Worm (Caenorhabditis elegans) whole organism, late embryonic: ENCODE results near the gene cal-1.

Experiments
- K02D7.2 ChIP-seq: sonication (generic microtip); optimal IDR thresholded peaks from 2 replicates; lab custom pipeline; 2017; ENCODE audit warnings: mild to moderate bottlenecking, missing genetic modification characterization, missing compliant biosample characterization
- K09A11.1 ChIP-seq: sonication (generic microtip); optimal IDR thresholded peaks from 2 replicates; lab custom pipeline; 2017; ENCODE audit warnings: antibody characterized with exemption, mild to moderate bottlenecking, missing genetic modification characterization, missing compliant biosample characterization; ENCODE audit not compliant: insufficient read depth
- Y22D7AL.16 ChIP-seq: sonication (generic microtip); optimal IDR thresholded peaks from 2 replicates; lab custom pipeline; 2016; ENCODE audit warnings: missing genetic modification characterization, missing compliant biosample characterization
- ahr-1 ChIP-seq: sonication (generic microtip); optimal IDR thresholded peaks from 2 replicates; lab custom pipeline; 2016; ENCODE audit warnings: missing genetic modification characterization, missing compliant biosample characterization
- ama-1 ChIP-seq: fragments of 150-350 bp; optimal IDR thresholded peaks from 2 replicates; lab custom pipeline; 2014
- ceh-14 ChIP-seq: sonication (generic microtip); optimal IDR thresholded peaks from 2 replicates; lab custom pipeline; 2016; ENCODE audit warnings: missing genotype, missing genetic modification characterization, missing compliant biosample characterization
- ceh-2 ChIP-seq: sonication (generic microtip); optimal IDR thresholded peaks from 2 replicates; lab custom pipeline; 2016; ENCODE audit warnings: missing genotype, missing genetic modification characterization, missing compliant biosample characterization
- ceh-22 ChIP-seq: sonication (generic microtip); optimal IDR thresholded peaks from 2 replicates; lab custom pipeline; 2017; ENCODE audit warnings: missing biosample characterization, missing genetic modification characterization
- ceh-24 ChIP-seq: sonication (generic microtip); optimal IDR thresholded peaks from 2 replicates; lab custom pipeline; 2016; ENCODE audit warnings: mild to moderate bottlenecking, missing genetic modification characterization, missing compliant biosample characterization
- ceh-31 ChIP-seq: sonication (generic microtip); optimal IDR thresholded peaks from 2 replicates; lab custom pipeline; 2016; ENCODE audit warnings: missing genetic modification characterization, missing compliant biosample characterization
- ceh-34 ChIP-seq: sonication (generic microtip); optimal IDR thresholded peaks from 2 replicates; lab custom pipeline; 2016; ENCODE audit warnings: mild to moderate bottlenecking, missing genetic modification characterization, missing compliant biosample characterization
- ceh-45 ChIP-seq: fragments of 200-800 bp; sonication (Bioruptor generic); IDR thresholded peaks from 2 replicates; pipeline ENCODE4 v1.3.6; 2022; ENCODE audit warnings: missing genetic modification reagents, missing genetic modification characterization, missing compliant biosample characterization
- ceh-48 ChIP-seq: sonication (generic microtip); optimal IDR thresholded peaks from 2 replicates; lab custom pipeline; 2016; ENCODE audit warnings: missing genetic modification characterization, inconsistent platforms, missing compliant biosample characterization
- eyg-1 ChIP-seq: sonication (generic microtip); optimal IDR thresholded peaks from 2 replicates; lab custom pipeline; 2016; ENCODE audit warnings: missing genotype, missing genetic modification characterization, missing compliant biosample characterization
- fkh-10 ChIP-seq: fragments of 150-350 bp; optimal IDR thresholded peaks from 2 replicates; lab custom pipeline; 2014; ENCODE audit warnings: missing biosample characterization, missing genetic modification reagents, missing genetic modification characterization
- fkh-6 ChIP-seq: sonication (generic microtip); optimal IDR thresholded peaks from 2 replicates; lab custom pipeline; 2016; ENCODE audit warnings: missing genetic modification characterization, missing compliant biosample characterization
- hlh-15 ChIP-seq: sonication (generic microtip); optimal IDR thresholded peaks from 2 replicates; lab custom pipeline; 2016; ENCODE audit warnings: missing genetic modification characterization, missing compliant biosample characterization
- hlh-30 ChIP-seq: sonication (generic microtip); optimal IDR thresholded peaks from 2 replicates; lab custom pipeline; 2017; ENCODE audit warnings: antibody characterized with exemption, missing genetic modification characterization, missing compliant biosample characterization; ENCODE audit not compliant: insufficient read depth
- hlh-8 ChIP-seq: sonication (generic microtip); optimal IDR thresholded peaks from 2 replicates; lab custom pipeline; 2016; ENCODE audit warnings: missing genotype, missing genetic modification characterization, missing compliant biosample characterization
- lim-6 ChIP-seq: sonication (generic microtip); optimal IDR thresholded peaks from 2 replicates; lab custom pipeline; 2016; ENCODE audit warnings: missing genetic modification characterization, missing compliant biosample characterization
- nfya-1 ChIP-seq: sonication (generic microtip); optimal IDR thresholded peaks from 2 replicates; lab custom pipeline; 2017; ENCODE audit warnings: missing genetic modification characterization, mild to moderate bottlenecking, missing compliant biosample characterization, antibody characterized with exemption, moderate library complexity
- nhr-11 ChIP-seq: fragments of 150-350 bp; optimal IDR thresholded peaks from 2 replicates; lab custom pipeline; 2014; ENCODE audit warnings: missing biosample characterization, missing genetic modification characterization
- odd-2 ChIP-seq: sonication (generic microtip); optimal IDR thresholded peaks from 2 replicates; lab custom pipeline; 2017; ENCODE audit warnings: antibody characterized with exemption, mild to moderate bottlenecking, missing genetic modification characterization, missing compliant biosample characterization
- pat-9 ChIP-seq: fragments of 200-800 bp; sonication (Bioruptor generic); optimal IDR thresholded peaks from 2 replicates; lab custom pipeline; 2018; ENCODE audit warnings: mild to moderate bottlenecking, missing genetic modification characterization, moderate library complexity, missing compliant biosample characterization
- pha-4 ChIP-seq: fragments of 150-350 bp; optimal IDR thresholded peaks from 2 replicates; lab custom pipeline; 2018; ENCODE audit warnings: missing biosample characterization, missing genetic modification reagents, missing genetic modification characterization
- pros-1 ChIP-seq: fragments of 150-350 bp; optimal IDR thresholded peaks from 2 replicates; lab custom pipeline; 2014; ENCODE audit warnings: missing biosample characterization, missing genetic modification reagents, missing genetic modification characterization
- ref-2 ChIP-seq: sonication (generic microtip); optimal IDR thresholded peaks from 2 replicates; lab custom pipeline; 2016; ENCODE audit warnings: missing genetic modification characterization, missing compliant biosample characterization
- rnt-1 ChIP-seq: sonication (generic microtip); optimal IDR thresholded peaks from 2 replicates; lab custom pipeline; 2016; ENCODE audit warnings: missing genetic modification characterization, missing compliant biosample characterization
- sdc-2 ChIP-seq: sonication (generic microtip); optimal IDR thresholded peaks from 2 replicates; lab custom pipeline; 2016; ENCODE audit warnings: missing genotype, missing genetic modification characterization, missing compliant biosample characterization
- sox-4 ChIP-seq: sonication (generic microtip); optimal IDR thresholded peaks from 2 replicates; lab custom pipeline; 2017; ENCODE audit warnings: mild to moderate bottlenecking, missing genetic modification characterization, inconsistent platforms, missing compliant biosample characterization
- syd-9 ChIP-seq: sonication (generic microtip); optimal IDR thresholded peaks from 2 replicates; lab custom pipeline; 2016; ENCODE audit warnings: mild to moderate bottlenecking, missing genetic modification characterization, moderate library complexity, missing compliant biosample characterization
- ttx-3 ChIP-seq: sonication (generic microtip); optimal IDR thresholded peaks from 2 replicates; lab custom pipeline; 2016; ENCODE audit warnings: missing genetic modification reagents, missing genetic modification characterization, missing compliant biosample characterization
- unc-3 ChIP-seq, 2 experiments: fragments of 200-800 bp in 1 of 2; sonication (Bioruptor generic) in 1 of 2; sonication (generic microtip) in 1 of 2; conservative IDR thresholded peaks in 1 of 2; optimal IDR thresholded peaks in 1 of 2; 2 replicates each; pipeline versions ENCODE4 v1.3.6 to Lab custom; 2016 to 2022; ENCODE audit warnings: missing compliant biosample characterization in 2 of 2, missing genetic modification characterization in 2 of 2, missing genetic modification reagents in 1 of 2
- unc-42 ChIP-seq: sonication (generic microtip); optimal IDR thresholded peaks from 2 replicates; lab custom pipeline; 2016; ENCODE audit warnings: missing genotype, missing genetic modification characterization, missing compliant biosample characterization
- unc-55 ChIP-seq: sonication (generic microtip); optimal IDR thresholded peaks from 2 replicates; lab custom pipeline; 2017; ENCODE audit warnings: missing biosample characterization, missing genetic modification reagents, missing genetic modification characterization
- zip-5 ChIP-seq: sonication (generic microtip); optimal IDR thresholded peaks from 2 replicates; lab custom pipeline; 2016; ENCODE audit warnings: missing genetic modification characterization, missing compliant biosample characterization
- ztf-16 ChIP-seq: sonication (generic microtip); optimal IDR thresholded peaks from 2 replicates; lab custom pipeline; 2017; ENCODE audit warnings: missing genetic modification characterization, missing compliant biosample characterization

cal-1 gene

ce11 chrV:12503494-12503893 lies 13.6 kb downstream of the cal-1 start, which contains the start of gene T28H10.1:
Gene T28H10.1, plus strand, starts transcription at chrV:12503794.
- no peak for TF ChIP-seq sox-4 (tag; lab: Kevin White, UChicago)
- TF ChIP-seq ttx-3, result no peak
- TF ChIP-seq ceh-2 (tag; lab: Kevin White, UChicago), result no peak
- TF ChIP-seq ceh-31 (tag; lab: Kevin White, UChicago), result no peak
- TF ChIP-seq, all 69 proteins: peak for 0

- peak; percentile 25 for TF ChIP-seq hlh-30 (tag; lab: Kevin White, UChicago)
- peak; percentile 97 for TF ChIP-seq ceh-48 (tag; lab: Kevin White, UChicago)
- no peak for TF ChIP-seq fkh-10 (GFP tag; lab: Kevin White, UChicago)
These were observed 19.3 kb downstream of the cal-1 start, which contains the start of the genes W04D2.4 and rbm-25 for ce11 chrV:12497725-12498263. Gene W04D2.4, minus strand, starts transcription at chrV:12497755. Gene rbm-25, plus strand, starts transcription at chrV:12498213.

ce11 chrV:12494522-12494921 lies 22.5 kb downstream of the cal-1 start, which contains the start of gene mrps-11:
Gene mrps-11, minus strand, starts transcription at chrV:12494622.
- TF ChIP-seq unc-42 (tag; lab: Kevin White, UChicago) (no peak), ref-2 (tag; lab: Kevin White, UChicago) (no peak), rnt-1 (tag; lab: Kevin White, UChicago) (no peak), ceh-45 (GFP tag; lab: Robert Waterston, UW) (no peak), ama-1 (lab: Kevin White, UChicago) (no peak), ceh-22 (tag; lab: Kevin White, UChicago) (no peak), ceh-24 (tag; lab: Kevin White, UChicago) (no peak), sox-4 (tag; lab: Kevin White, UChicago) (no peak), unc-55 (no peak), odd-2 (tag; lab: Kevin White, UChicago) (no peak), sdc-2 (tag; lab: Kevin White, UChicago) (no peak), syd-9 (tag; lab: Kevin White, UChicago) (no peak), hlh-30 (tag; lab: Kevin White, UChicago) (no peak), eyg-1 (no peak), fkh-6 (tag; lab: Kevin White, UChicago) (no peak), nhr-11 (tag; lab: Kevin White, UChicago) (no peak), pha-4 (tag; lab: Kevin White, UChicago) (no peak), hlh-15 (no peak)

ce11 chrV:12491070-12491643 lies 25.9 kb downstream of the cal-1 start:
- TF ChIP-seq K02D7.2 (tag; lab: Kevin White, UChicago) (no peak), K09A11.1 (tag; lab: Kevin White, UChicago) (no peak), odd-2 (tag; lab: Kevin White, UChicago) (no peak), hlh-8 (no peak), fkh-6 (tag; lab: Kevin White, UChicago) (no peak)
- TF ChIP-seq, all 69 proteins: peak for 0

- no peak for TF ChIP-seq sox-4 (tag; lab: Kevin White, UChicago)
- no peak for TF ChIP-seq unc-55
- TF ChIP-seq ceh-45 (GFP tag; lab: Robert Waterston, UW), result no peak
- TF ChIP-seq lim-6 (tag; lab: Kevin White, UChicago), result no peak
- no peak for TF ChIP-seq zip-5 (tag; lab: Kevin White, UChicago)
- TF ChIP-seq nfya-1, result no peak
- no peak for TF ChIP-seq pros-1 (tag; lab: Kevin White, UChicago)
- no peak for TF ChIP-seq ceh-48 (tag; lab: Kevin White, UChicago)
- no peak for TF ChIP-seq fkh-6 (tag; lab: Kevin White, UChicago)
- TF ChIP-seq hlh-15, result no peak
- no peak for TF ChIP-seq ceh-14
- no peak for TF ChIP-seq ztf-16 (tag; lab: Kevin White, UChicago)
- TF ChIP-seq unc-3 (GFP tag; conservative IDR thresholded peaks at IDR 0.05; lab: Robert Waterston, UW), result no peak
- TF ChIP-seq unc-3 (tag; optimal IDR thresholded peaks at IDR 0.05; lab: Kevin White, UChicago), result no peak
- no peak for TF ChIP-seq pat-9 (tag; lab: Kevin White, UChicago)
- TF ChIP-seq Y22D7AL.16, result no peak
- TF ChIP-seq ahr-1 (tag; lab: Kevin White, UChicago), result no peak
- no peak for TF ChIP-seq ceh-34 (tag; lab: Kevin White, UChicago)
- TF ChIP-seq, all 69 proteins: peak for 0
These were observed 29.0 kb downstream of the cal-1 start for ce11 chrV:12488002-12488401.
